1 fruit fly cellular context compared by ENCODE assay signal in the genomic region with DNA sequence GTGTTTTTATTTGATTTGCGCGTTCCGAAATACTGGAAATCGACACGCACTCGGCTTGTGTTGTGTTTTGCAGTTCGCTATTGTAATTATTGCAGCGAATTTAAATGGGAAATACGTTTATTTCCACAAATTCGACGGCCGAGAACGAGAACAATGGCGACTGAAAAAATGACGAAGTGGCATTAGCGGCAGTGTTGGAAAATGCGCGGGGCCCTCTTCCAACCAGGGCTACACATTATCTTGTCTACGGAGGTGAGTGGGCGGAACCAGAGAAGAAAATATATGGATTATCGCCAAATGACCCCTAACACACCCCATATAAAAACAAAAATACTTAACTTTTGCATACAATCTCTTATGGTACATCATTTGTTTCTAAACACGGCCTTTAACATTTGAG.
TF ChIP-seq lines count a peak whose summit lies in the region.

A gene (minus strand): TSS at position 188 of the 400 bp plus-strand sequence.

TF ChIP-seq in whole organism, embryonic, 481 proteins besides CTCF, POLR2A, EP300 and RAD21 (continued from another document and continues in another):
- TF ChIP-seq CG2678 (tag; optimal IDR thresholded peaks at IDR 0.05; lab: Kevin White, UChicago) (peak; percentile 41), seq (GFP tag; IDR thresholded peaks at IDR 0.05; lab: Robert Waterston, UW) (no peak), C15 (GFP tag; IDR thresholded peaks at IDR 0.05; lab: Robert Waterston, UW) (no peak), CG11695 (GFP tag; IDR thresholded peaks at IDR 0.05; lab: Robert Waterston, UW) (no peak), ab (GFP tag; optimal IDR thresholded peaks at IDR 0.05; lab: Kevin White, UChicago) (no peak), PHDP (tag; optimal IDR thresholded peaks at IDR 0.05; lab: Kevin White, UChicago) (no peak), esg (GFP tag; conservative IDR thresholded peaks at IDR 0.05; lab: Robert Waterston, UW) (no peak), Awh (GFP tag; IDR thresholded peaks at IDR 0.05; lab: Robert Waterston, UW) (no peak), bbx (GFP tag; IDR thresholded peaks at IDR 0.05; lab: Robert Waterston, UW; ENCODE audit: partially characterized antibody) (no peak), CG32532 (GFP tag; IDR thresholded peaks at IDR 0.05; lab: Robert Waterston, UW) (peak; percentile 51; the same call in 1 of the 2 replicates), CG1233 (GFP tag; optimal IDR thresholded peaks at IDR 0.05; lab: Kevin White, UChicago) (peak; percentile 27), CG8478 (optimal IDR thresholded peaks at IDR 0.05; lab: Kevin White, UChicago) (no peak), CG4730 (GFP tag; IDR thresholded peaks at IDR 0.05; lab: Robert Waterston, UW) (no peak), dati (GFP tag; IDR thresholded peaks at IDR 0.05; lab: Robert Waterston, UW) (no peak), CG8089 (GFP tag; optimal IDR thresholded peaks at IDR 0.05; lab: Kevin White, UChicago) (no peak), NFAT (GFP tag; IDR thresholded peaks at IDR 0.05; lab: Robert Waterston, UW) (peak; percentile 68), gcm2 (GFP tag; optimal IDR thresholded peaks at IDR 0.05; lab: Kevin White, UChicago) (no peak), kay (GFP tag; optimal IDR thresholded peaks at IDR 0.05; lab: Kevin White, UChicago) (peak; percentile 24), tup (GFP tag; optimal IDR thresholded peaks at IDR 0.05; lab: Kevin White, UChicago) (no peak), lab (GFP tag; optimal IDR thresholded peaks at IDR 0.05; lab: Kevin White, UChicago) (peak; percentile 50), Fer3 (tag; optimal IDR thresholded peaks at IDR 0.05; lab: Kevin White, UChicago) (peak; percentile 20), ems (GFP tag; optimal IDR thresholded peaks at IDR 0.05; lab: Kevin White, UChicago) (peak; percentile 19), CG16779 (GFP tag; IDR thresholded peaks at IDR 0.05; lab: Robert Waterston, UW) (no peak), ase (GFP tag; IDR thresholded peaks at IDR 0.05; lab: Robert Waterston, UW) (no peak), CG1024 (GFP tag; IDR thresholded peaks at IDR 0.05; lab: Robert Waterston, UW) (no peak), btn (GFP tag; optimal IDR thresholded peaks at IDR 0.05; lab: Kevin White, UChicago) (no peak), ac (GFP tag; optimal IDR thresholded peaks at IDR 0.05; lab: Kevin White, UChicago) (no peak), Tbp (GFP tag; optimal IDR thresholded peaks at IDR 0.05; lab: Kevin White, UChicago) (no peak), fd96Cb (tag; optimal IDR thresholded peaks at IDR 0.05; lab: Kevin White, UChicago) (no peak), CG2712 (tag; optimal IDR thresholded peaks at IDR 0.05; lab: Kevin White, UChicago) (peak; percentile 43), CG14860 (GFP tag; IDR thresholded peaks at IDR 0.05; lab: Robert Waterston, UW; ENCODE audit: partially characterized antibody) (no peak), CG10462 (GFP tag; optimal IDR thresholded peaks at IDR 0.05; lab: Kevin White, UChicago) (no peak), Dek (tag; optimal IDR thresholded peaks at IDR 0.05; lab: Kevin White, UChicago) (peak; percentile 18), lbe (GFP tag; optimal IDR thresholded peaks at IDR 0.05; lab: Kevin White, UChicago) (peak; percentile 16), CG5953 (GFP tag; IDR thresholded peaks at IDR 0.05; lab: Robert Waterston, UW) (no peak), Stat92E (GFP tag; optimal IDR thresholded peaks at IDR 0.05; lab: Kevin White, UChicago) (no peak), CG32772 (GFP tag; IDR thresholded peaks at IDR 0.05; lab: Robert Waterston, UW) (no peak), Oli (tag; optimal IDR thresholded peaks at IDR 0.05; lab: Kevin White, UChicago) (no peak), Dref (GFP tag; IDR thresholded peaks at IDR 0.05; lab: Robert Waterston, UW) (peak; percentile 49), CG10979 (tag; optimal IDR thresholded peaks at IDR 0.05; lab: Kevin White, UChicago) (peak; percentile 24), Poxn (GFP tag; IDR thresholded peaks at IDR 0.05; lab: Robert Waterston, UW) (no peak), CG1603 (tag; optimal IDR thresholded peaks at IDR 0.05; lab: Kevin White, UChicago) (peak; percentile 73), CG8281 (tag; optimal IDR thresholded peaks at IDR 0.05; lab: Kevin White, UChicago) (peak; percentile 25), vvl (GFP tag; IDR thresholded peaks at IDR 0.05; lab: Robert Waterston, UW) (peak; percentile 71), cad (GFP tag; optimal IDR thresholded peaks at IDR 0.05; lab: Kevin White, UChicago) (no peak), CG13296 (GFP tag; optimal IDR thresholded peaks at IDR 0.05; lab: Kevin White, UChicago) (peak; percentile 25), klu (GFP tag; IDR thresholded peaks at IDR 0.05; lab: Robert Waterston, UW) (peak; percentile 46), CG11696 (GFP tag; IDR thresholded peaks at IDR 0.05; lab: Robert Waterston, UW) (no peak), CG2120 (GFP tag; optimal IDR thresholded peaks at IDR 0.05; lab: Kevin White, UChicago) (peak; percentile 65), vfl (GFP tag; optimal IDR thresholded peaks at IDR 0.05; lab: Kevin White, UChicago) (no peak), CG6689 (GFP tag; IDR thresholded peaks at IDR 0.05; lab: Robert Waterston, UW) (no peak), CG3163 (GFP tag; optimal IDR thresholded peaks at IDR 0.05; lab: Kevin White, UChicago) (no peak), CG13424 (tag; optimal IDR thresholded peaks at IDR 0.05; lab: Kevin White, UChicago) (peak; percentile 26), CG10366 (GFP tag; IDR thresholded peaks at IDR 0.05; lab: Robert Waterston, UW) (no peak), pnt (GFP tag; optimal IDR thresholded peaks at IDR 0.05; lab: Kevin White, UChicago) (no peak), disco-r (GFP tag; optimal IDR thresholded peaks at IDR 0.05; lab: Kevin White, UChicago) (no peak), CG12236 (GFP tag; optimal IDR thresholded peaks at IDR 0.05; lab: Kevin White, UChicago) (no peak), kni (GFP tag; optimal IDR thresholded peaks at IDR 0.05; lab: Kevin White, UChicago) (peak; percentile 36), Abd-B (GFP tag; optimal IDR thresholded peaks at IDR 0.05; lab: Kevin White, UChicago) (no peak), CG3065 (GFP tag; optimal IDR thresholded peaks at IDR 0.05; lab: Kevin White, UChicago) (peak; percentile 79), Camta (GFP tag; optimal IDR thresholded peaks at IDR 0.05; lab: Kevin White, UChicago) (no peak), CG14710 (tag; optimal IDR thresholded peaks at IDR 0.05; lab: Kevin White, UChicago) (peak; percentile 5), Ssrp (tag; optimal IDR thresholded peaks at IDR 0.05; lab: Kevin White, UChicago) (peak; percentile 11), CG32767 (GFP tag; IDR thresholded peaks at IDR 0.05; lab: Robert Waterston, UW) (no peak; the same call in 1 of the 2 replicates), zfh2 (GFP tag; optimal IDR thresholded peaks at IDR 0.05; lab: Kevin White, UChicago) (peak; percentile 59), prd (optimal IDR thresholded peaks at IDR 0.05; lab: Kevin White, UChicago) (no peak), prd (GFP tag; IDR thresholded peaks at IDR 0.05; lab: Robert Waterston, UW) (peak; percentile 34; the same call in 1 of the 3 replicates), nerfin-1 (tag; optimal IDR thresholded peaks at IDR 0.05; lab: Kevin White, UChicago) (peak; percentile 7), Fer1 (GFP tag; optimal IDR thresholded peaks at IDR 0.05; lab: Kevin White, UChicago) (peak; percentile 28), maf-S (GFP tag; optimal IDR thresholded peaks at IDR 0.05; lab: Kevin White, UChicago) (peak; percentile 22), CkIIα-i1 (GFP tag; IDR thresholded peaks at IDR 0.05; lab: Robert Waterston, UW) (no peak), Lim3 (GFP tag; IDR thresholded peaks at IDR 0.05; lab: Robert Waterston, UW) (no peak), NK7.1 (GFP tag; optimal IDR thresholded peaks at IDR 0.05; lab: Kevin White, UChicago) (no peak), CG7271 (tag; optimal IDR thresholded peaks at IDR 0.05; lab: Kevin White, UChicago) (no peak), hbn (GFP tag; IDR thresholded peaks at IDR 0.05; lab: Robert Waterston, UW; ENCODE audit: partially characterized antibody) (no peak), slou (GFP tag; optimal IDR thresholded peaks at IDR 0.05; lab: Kevin White, UChicago) (no peak), MBD-R2 (GFP tag; IDR thresholded peaks at IDR 0.05; lab: Robert Waterston, UW) (peak; percentile 78), gsb-n (tag; optimal IDR thresholded peaks at IDR 0.05; lab: Kevin White, UChicago) (no peak), CG1832 (GFP tag; optimal IDR thresholded peaks at IDR 0.05; lab: Kevin White, UChicago) (no peak), CG31365 (tag; optimal IDR thresholded peaks at IDR 0.05; lab: Kevin White, UChicago) (peak; percentile 11), BEAF-32 (GFP tag; optimal IDR thresholded peaks at IDR 0.05; lab: Kevin White, UChicago) (peak; percentile 48), stwl (tag; optimal IDR thresholded peaks at IDR 0.05; lab: Kevin White, UChicago) (peak; percentile 56), CG31224 (GFP tag; IDR thresholded peaks at IDR 0.05; lab: Robert Waterston, UW) (no peak), pum (GFP tag; optimal IDR thresholded peaks at IDR 0.05; lab: Kevin White, UChicago) (no peak), CG6854 (GFP tag; optimal IDR thresholded peaks at IDR 0.05; lab: Kevin White, UChicago) (no peak), CG2202 (tag; optimal IDR thresholded peaks at IDR 0.05; lab: Kevin White, UChicago) (no peak), ATbp (GFP tag; optimal IDR thresholded peaks at IDR 0.05; lab: Kevin White, UChicago) (no peak), trem (tag; optimal IDR thresholded peaks at IDR 0.05; lab: Kevin White, UChicago) (peak; percentile 97), Drgx (GFP tag; IDR thresholded peaks at IDR 0.05; lab: Robert Waterston, UW) (no peak), luna (GFP tag; optimal IDR thresholded peaks at IDR 0.05; lab: Kevin White, UChicago) (no peak), CG3995 (GFP tag; optimal IDR thresholded peaks at IDR 0.05; lab: Kevin White, UChicago) (peak; percentile 35), aop (GFP tag; IDR thresholded peaks at IDR 0.05; lab: Robert Waterston, UW) (no peak), CG34376 (GFP tag; optimal IDR thresholded peaks at IDR 0.05; lab: Kevin White, UChicago) (peak; percentile 54), dm (GFP tag; optimal IDR thresholded peaks at IDR 0.05; lab: Kevin White, UChicago) (peak; percentile 56), ewg (GFP tag; optimal IDR thresholded peaks at IDR 0.05; lab: Kevin White, UChicago) (no peak), eyg (GFP tag; optimal IDR thresholded peaks at IDR 0.05; lab: Kevin White, UChicago) (peak; percentile 6), sr (GFP tag; IDR thresholded peaks at IDR 0.05; lab: Robert Waterston, UW) (peak; percentile 97), trh (GFP tag; optimal IDR thresholded peaks at IDR 0.05; lab: Kevin White, UChicago) (no peak), cas (GFP tag; IDR thresholded peaks at IDR 0.05; lab: Robert Waterston, UW) (no peak), CG12155 (GFP tag; optimal IDR thresholded peaks at IDR 0.05; lab: Kevin White, UChicago) (peak; percentile 23), CG4328 (GFP tag; optimal IDR thresholded peaks at IDR 0.05; lab: Kevin White, UChicago) (no peak), jigr1 (GFP tag; IDR thresholded peaks at IDR 0.05; lab: Robert Waterston, UW) (no peak), CG6272 (GFP tag; IDR thresholded peaks at IDR 0.05; lab: Robert Waterston, UW) (no peak), D (optimal IDR thresholded peaks at IDR 0.05; lab: Kevin White, UChicago) (no peak), D (GFP tag; optimal IDR thresholded peaks at IDR 0.05; lab: Kevin White, UChicago) (peak; percentile 36), sim (GFP tag; IDR thresholded peaks at IDR 0.05; lab: Robert Waterston, UW) (no peak), vnd (GFP tag; IDR thresholded peaks at IDR 0.05; lab: Robert Waterston, UW; ENCODE audit: partially characterized antibody) (no peak), CG2116 (GFP tag; optimal IDR thresholded peaks at IDR 0.05; lab: Kevin White, UChicago) (peak; percentile 51), CG7745 (tag; optimal IDR thresholded peaks at IDR 0.05; lab: Kevin White, UChicago) (no peak), oc (tag; optimal IDR thresholded peaks at IDR 0.05; lab: Kevin White, UChicago) (peak; percentile 60), Rx (GFP tag; IDR thresholded peaks at IDR 0.05; lab: Robert Waterston, UW) (no peak), pb (GFP tag; optimal IDR thresholded peaks at IDR 0.05; lab: Kevin White, UChicago) (peak; percentile 39), ro (GFP tag; IDR thresholded peaks at IDR 0.05; lab: Robert Waterston, UW) (no peak), Dad (GFP tag; optimal IDR thresholded peaks at IDR 0.05; lab: Kevin White, UChicago) (no peak), CG30020 (tag; optimal IDR thresholded peaks at IDR 0.05; lab: Kevin White, UChicago) (peak; percentile 1), CG6654 (GFP tag; optimal IDR thresholded peaks at IDR 0.05; lab: Kevin White, UChicago) (no peak), wdn (GFP tag; IDR thresholded peaks at IDR 0.05; lab: Robert Waterston, UW) (no peak), CG2875 (GFP tag; optimal IDR thresholded peaks at IDR 0.05; lab: Kevin White, UChicago) (no peak), CG9932 (GFP tag; IDR thresholded peaks at IDR 0.05; lab: Robert Waterston, UW) (peak; percentile 75), CG9876 (GFP tag; optimal IDR thresholded peaks at IDR 0.05; lab: Kevin White, UChicago) (peak; percentile 21), lola (GFP tag; optimal IDR thresholded peaks at IDR 0.05; lab: Kevin White, UChicago) (no peak), H2.0 (GFP tag; IDR thresholded peaks at IDR 0.05; lab: Robert Waterston, UW) (peak; percentile 30; the same call in 1 of the 2 replicates), bcd (GFP tag; optimal IDR thresholded peaks at IDR 0.05; lab: Kevin White, UChicago) (peak; percentile 55), MTF-1 (GFP tag; optimal IDR thresholded peaks at IDR 0.05; lab: Kevin White, UChicago; ENCODE audit: borderline replicate concordance) (peak; percentile 42), CG33557 (GFP tag; optimal IDR thresholded peaks at IDR 0.05; lab: Kevin White, UChicago) (peak; percentile 21), lilli (GFP tag; optimal IDR thresholded peaks at IDR 0.05; lab: Kevin White, UChicago) (peak; percentile 58), CG2199 (GFP tag; IDR thresholded peaks at IDR 0.05; lab: Robert Waterston, UW) (no peak), CG10267 (tag; optimal IDR thresholded peaks at IDR 0.05; lab: Kevin White, UChicago) (peak; percentile 92), CG9727 (GFP tag; optimal IDR thresholded peaks at IDR 0.05; lab: Kevin White, UChicago) (no peak), Deaf1 (tag; optimal IDR thresholded peaks at IDR 0.05; lab: Kevin White, UChicago) (peak; percentile 62), CHES-1-like (GFP tag; optimal IDR thresholded peaks at IDR 0.05; lab: Kevin White, UChicago) (no peak), CG12769 (tag; optimal IDR thresholded peaks at IDR 0.05; lab: Kevin White, UChicago) (peak; percentile 73)
